Worm (Caenorhabditis elegans): Measurements from ENCODE around the gene C35B8.3.

DNA sequence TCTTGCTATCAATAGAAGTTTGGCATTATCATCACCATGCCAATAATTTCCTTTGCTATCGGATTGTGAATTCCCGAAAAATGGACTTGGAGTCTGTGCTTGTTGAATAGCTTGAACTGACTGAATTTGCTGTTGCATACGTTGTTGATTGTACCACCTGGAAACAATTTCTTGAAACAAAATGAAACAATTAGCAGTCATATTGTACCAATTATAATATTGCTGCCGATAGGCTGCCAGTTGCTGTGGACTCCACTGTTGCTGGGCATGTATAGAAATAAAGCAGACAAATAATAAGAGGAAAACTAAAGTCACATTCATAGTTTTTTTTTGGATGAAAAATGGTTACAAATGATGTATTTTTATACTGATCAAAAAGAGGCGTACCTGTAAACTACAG lies 46.8 kb upstream of the C35B8.3 start, which contains the start of gene B0563.10:
- TF ChIP-seq nhr-11 (tag; optimal IDR thresholded peaks at IDR 0.05), result no peak
- no peak for TF ChIP-seq elt-2 (tag; optimal IDR thresholded peaks at IDR 0.05)
